Worm (Caenorhabditis elegans) whole organism, L1 larva: ENCODE measurements around the gene F40F9.3.

Experiments used
- C16A3.4 ChIP-seq: fragments of 150-350 bp; optimal IDR thresholded peaks from 2 replicates; lab custom pipeline; 2014; ENCODE audit warnings: missing biosample characterization, missing genetic modification characterization
- alr-1 ChIP-seq: fragments of 200-800 bp; sonication (Bioruptor generic); optimal IDR thresholded peaks from 2 replicates; lab custom pipeline; 2018; ENCODE audit warnings: borderline replicate concordance, mild to moderate bottlenecking, missing genetic modification characterization, missing compliant biosample characterization
- aly-2 ChIP-seq: fragments of 150-350 bp; optimal IDR thresholded peaks from 2 replicates; lab custom pipeline; 2014; ENCODE audit warnings: missing biosample characterization, missing genetic modification characterization
- ama-1 ChIP-seq: fragments of 150-350 bp; optimal IDR thresholded peaks from 2 replicates; lab custom pipeline; 2014
- blmp-1 ChIP-seq: fragments of 150-350 bp; optimal IDR thresholded peaks from 2 replicates; lab custom pipeline; 2014; ENCODE audit warnings: missing biosample characterization, missing genetic modification characterization
- ceh-82 ChIP-seq, 3 experiments: fragments of 150-350 bp in 1 of 3; sonication (generic microtip) in 2 of 3; optimal IDR thresholded peaks; 2 replicates each; lab custom pipeline; 2014 to 2017; ENCODE audit warnings: missing biosample characterization in 3 of 3, missing genetic modification characterization in 3 of 3
- ces-1 ChIP-seq: fragments of 150-350 bp; optimal IDR thresholded peaks from 2 replicates; lab custom pipeline; 2014; ENCODE audit warnings: missing biosample characterization, missing genetic modification reagents, missing genetic modification characterization
- efl-3 ChIP-seq: fragments of 200-800 bp; sonication (Bioruptor generic); optimal IDR thresholded peaks from 2 replicates; lab custom pipeline; 2018; ENCODE audit warnings: mild to moderate bottlenecking, missing genetic modification characterization, missing compliant biosample characterization
- elt-2 ChIP-seq: sonication (generic microtip); optimal IDR thresholded peaks from 2 replicates; lab custom pipeline; 2016; ENCODE audit warnings: missing genetic modification characterization, mild to moderate bottlenecking, inconsistent platforms, missing compliant biosample characterization, missing genetic modification reagents
- elt-3 ChIP-seq, 6 experiments: fragments of 150-350 bp in 1 of 6; sonication (generic microtip); optimal IDR thresholded peaks; 2 replicates each; lab custom pipeline; 2017 to 2018; ENCODE audit warnings: missing biosample characterization in 6 of 6, missing genetic modification characterization in 6 of 6, inconsistent platforms in 1 of 6
- ets-5 ChIP-seq: fragments of 200-800 bp; sonication (Bioruptor generic); IDR thresholded peaks from 2 replicates; pipeline ENCODE4 v1.3.6; 2022; ENCODE audit warnings: missing genetic modification characterization, missing compliant biosample characterization
- fkh-4 ChIP-seq: sonication (generic microtip); optimal IDR thresholded peaks from 2 replicates; lab custom pipeline; 2016; ENCODE audit warnings: missing compliant biosample characterization, missing genetic modification characterization, borderline replicate concordance
- fkh-8 ChIP-seq: sonication (generic microtip); optimal IDR thresholded peaks from 2 replicates; lab custom pipeline; 2016; ENCODE audit warnings: mild to moderate bottlenecking, missing genetic modification characterization, missing compliant biosample characterization
- fos-1 ChIP-seq: fragments of 150-350 bp; optimal IDR thresholded peaks from 2 replicates; lab custom pipeline; 2014; ENCODE audit warnings: missing biosample characterization, missing genetic modification characterization
- hpl-2 ChIP-seq: fragments of 150-350 bp; optimal IDR thresholded peaks from 2 replicates; lab custom pipeline; 2014; ENCODE audit warnings: missing biosample characterization, missing genetic modification reagents, missing genetic modification characterization
- jun-1 ChIP-seq: fragments of 150-350 bp; optimal IDR thresholded peaks from 2 replicates; lab custom pipeline; 2014; ENCODE audit warnings: missing biosample characterization, missing genetic modification reagents, missing genetic modification characterization
- lin-13 ChIP-seq: fragments of 150-350 bp; optimal IDR thresholded peaks from 2 replicates; lab custom pipeline; 2014; ENCODE audit warnings: missing biosample characterization, missing genetic modification reagents, missing genetic modification characterization
- lin-15B ChIP-seq: fragments of 150-350 bp; sonication (generic microtip); optimal IDR thresholded peaks from 3 replicates; lab custom pipeline; 2014; ENCODE audit warnings: missing biosample characterization, missing genetic modification characterization
- lin-35 ChIP-seq, 2 experiments: fragments of 150-350 bp; optimal IDR thresholded peaks; 2 replicates each; lab custom pipeline; 2014; ENCODE audit warnings: missing biosample characterization in 2 of 2, missing genetic modification characterization in 2 of 2, missing genetic modification reagents in 2 of 2
- lir-3 ChIP-seq: sonication (generic microtip); optimal IDR thresholded peaks from 2 replicates; lab custom pipeline; 2016; ENCODE audit warnings: mild to moderate bottlenecking, missing genetic modification characterization, moderate library complexity, missing compliant biosample characterization; ENCODE audit not compliant: poor library complexity
- lsy-2 ChIP-seq, 2 experiments: fragments of 150-350 bp; optimal IDR thresholded peaks; 2 replicates each; lab custom pipeline; 2014; ENCODE audit warnings: missing biosample characterization in 2 of 2, missing genetic modification characterization in 2 of 2
- nhr-11 ChIP-seq: fragments of 150-350 bp; optimal IDR thresholded peaks from 2 replicates; lab custom pipeline; 2014; ENCODE audit warnings: missing biosample characterization, missing genetic modification characterization
- nhr-19 ChIP-seq: fragments of 200-800 bp; sonication (Bioruptor generic); conservative IDR thresholded peaks from 2 replicates; pipeline ENCODE4 v1.3.6; 2022; ENCODE audit warnings: missing genetic modification characterization, missing compliant biosample characterization
- nhr-20 ChIP-seq: sonication (generic microtip); optimal IDR thresholded peaks from 2 replicates; lab custom pipeline; 2016; ENCODE audit warnings: mild to moderate bottlenecking, missing genetic modification characterization, missing compliant biosample characterization
- nhr-28 ChIP-seq: fragments of 150-350 bp; optimal IDR thresholded peaks from 2 replicates; lab custom pipeline; 2014; ENCODE audit warnings: missing biosample characterization, missing genetic modification characterization
- nhr-47 ChIP-seq: sonication (generic microtip); optimal IDR thresholded peaks from 2 replicates; lab custom pipeline; 2016; ENCODE audit warnings: mild to moderate bottlenecking, missing genetic modification characterization, moderate library complexity, missing compliant biosample characterization
- nhr-71 ChIP-seq: sonication (generic microtip); optimal IDR thresholded peaks from 2 replicates; lab custom pipeline; 2016; ENCODE audit warnings: mild to moderate bottlenecking, missing genetic modification characterization, moderate library complexity, missing compliant biosample characterization
- nhr-77 ChIP-seq: fragments of 150-350 bp; optimal IDR thresholded peaks from 2 replicates; lab custom pipeline; 2014; ENCODE audit warnings: missing biosample characterization, missing genetic modification characterization
- nhr-85 ChIP-seq: sonication (generic microtip); peaks from one replicate; lab custom pipeline; 2016; ENCODE audit warnings: missing genetic modification characterization, inconsistent platforms, missing compliant biosample characterization
- nhr-90 ChIP-seq: sonication (generic microtip); optimal IDR thresholded peaks from 2 replicates; lab custom pipeline; 2016; ENCODE audit warnings: mild to moderate bottlenecking, missing genetic modification characterization, missing compliant biosample characterization; ENCODE audit not compliant: poor library complexity
- pqm-1 ChIP-seq: sonication (generic microtip); optimal IDR thresholded peaks from 3 replicates; lab custom pipeline; 2017; ENCODE audit warnings: missing biosample characterization, missing genetic modification characterization
- snpc-4 ChIP-seq: fragments of 150-350 bp; optimal IDR thresholded peaks from 2 replicates; lab custom pipeline; 2014; ENCODE audit warnings: missing biosample characterization, missing genetic modification characterization
- swsn-7 ChIP-seq: sonication (generic microtip); optimal IDR thresholded peaks from 2 replicates; lab custom pipeline; 2016; ENCODE audit warnings: missing genetic modification characterization, missing compliant biosample characterization
- unc-30 ChIP-seq: sonication (generic microtip); optimal IDR thresholded peaks from 2 replicates; lab custom pipeline; 2017; ENCODE audit warnings: missing biosample characterization, missing genetic modification characterization
- unc-86 ChIP-seq: sonication (generic microtip); optimal IDR thresholded peaks from 2 replicates; lab custom pipeline; 2016; ENCODE audit warnings: missing genetic modification characterization, missing compliant biosample characterization
- unc-98 ChIP-seq: fragments of 200-800 bp; sonication (Bioruptor generic); IDR thresholded peaks from 2 replicates; pipeline ENCODE4 v1.3.6; 2022; ENCODE audit warnings: missing genetic modification characterization, missing compliant biosample characterization
- vab-15 ChIP-seq: sonication (generic microtip); optimal IDR thresholded peaks from 2 replicates; lab custom pipeline; 2017; ENCODE audit warnings: missing genotype, mild to moderate bottlenecking, missing genetic modification characterization, missing compliant biosample characterization
- xbp-1 ChIP-seq: sonication (generic microtip); optimal IDR thresholded peaks from 2 replicates; lab custom pipeline; 2016; ENCODE audit warnings: missing genetic modification characterization, missing compliant biosample characterization
- zag-1 ChIP-seq: fragments of 150-350 bp; optimal IDR thresholded peaks from 2 replicates; lab custom pipeline; 2014; ENCODE audit warnings: missing biosample characterization, missing genetic modification characterization

Gene F40F9.3

ce11 chrV:9755725-9756124 lies 40.7 kb downstream of the F40F9.3 start, which contains the start of gene F58E6.8:
F58E6.8 (minus strand) TSS chrV:9755825.
- TF ChIP-seq ceh-82 (tag; optimal IDR thresholded peaks at IDR 0.05; lab: Kevin White, UChicago) (no peak), unc-98 (GFP tag; lab: Robert Waterston, UW) (no peak), elt-3 (tag; optimal IDR thresholded peaks at IDR 0.05; lab: Kevin White, UChicago) (no peak), fkh-8 (tag; lab: Kevin White, UChicago) (no peak), lin-35 (GFP tag; optimal IDR thresholded peaks at IDR 0.05; lab: Kevin White, UChicago) (no peak), snpc-4 (no peak), jun-1 (tag; lab: Kevin White, UChicago) (no peak), unc-86 (tag; lab: Kevin White, UChicago) (no peak), lsy-2 (tag; optimal IDR thresholded peaks at IDR 0.05; lab: Kevin White, UChicago) (no peak), nhr-90 (tag; lab: Kevin White, UChicago) (no peak), alr-1 (tag; lab: Kevin White, UChicago) (no peak), ets-5 (no peak), fkh-4 (tag; lab: Kevin White, UChicago) (no peak), nhr-28 (tag; lab: Kevin White, UChicago) (no peak)

ce11 chrV:9756242-9756641 lies 41.2 kb downstream of the F40F9.3 start, which contains the start of gene hrg-3:
hrg-3 (plus strand) TSS chrV:9756468.
- TF ChIP-seq swsn-7 (tag; lab: Kevin White, UChicago), result no peak
- no peak for TF ChIP-seq nhr-85 (tag; lab: Kevin White, UChicago)
- no peak for TF ChIP-seq unc-30 (tag; lab: Kevin White, UChicago)
- TF ChIP-seq elt-2 (tag; lab: Kevin White, UChicago), result peak; percentile 87
- TF ChIP-seq pqm-1, result peak; percentile 2
- TF ChIP-seq xbp-1 (tag; lab: Kevin White, UChicago), result no peak
- no peak for TF ChIP-seq efl-3 (GFP tag; lab: Kevin White, UChicago)
- no peak for TF ChIP-seq ama-1 (lab: Kevin White, UChicago)
- no peak for TF ChIP-seq nhr-71
- TF ChIP-seq hpl-2 (GFP tag; lab: Kevin White, UChicago), result no peak
- no peak for TF ChIP-seq nhr-77 (tag; lab: Kevin White, UChicago)
- no peak for TF ChIP-seq C16A3.4 (tag; lab: Kevin White, UChicago)
- TF ChIP-seq lir-3 (tag; lab: Kevin White, UChicago), result no peak
- TF ChIP-seq ces-1, result no peak
- no peak for TF ChIP-seq lsy-2 (tag; optimal IDR thresholded peaks at IDR 0.05; lab: Kevin White, UChicago)
- TF ChIP-seq nhr-28 (tag; lab: Kevin White, UChicago), result no peak

ce11 chrV:9757884-9758283 lies 42.9 kb downstream of the F40F9.3 start, which contains the start of gene F58E6.11:
F58E6.11 (minus strand) TSS chrV:9757984.
- TF ChIP-seq nhr-20 (tag; lab: Kevin White, UChicago) (no peak), unc-30 (tag; lab: Kevin White, UChicago) (no peak), aly-2 (tag; lab: Kevin White, UChicago) (no peak), elt-3 (tag; optimal IDR thresholded peaks at IDR 0.05; lab: Kevin White, UChicago) (no peak), lin-15B (no peak), lin-13 (GFP tag; lab: Kevin White, UChicago) (no peak), blmp-1 (tag; lab: Kevin White, UChicago) (no peak), nhr-19 (GFP tag; lab: Robert Waterston, UW) (no peak), fos-1 (tag; lab: Kevin White, UChicago) (no peak), nhr-47 (tag; lab: Kevin White, UChicago) (no peak), vab-15 (tag; lab: Kevin White, UChicago) (no peak), zag-1 (no peak), nhr-11 (tag; lab: Kevin White, UChicago) (no peak), nhr-28 (tag; lab: Kevin White, UChicago) (no peak)
